Worm (Caenorhabditis elegans) whole organism, L4/young adult: ENCODE measurements around the gene grd-16.

ENCODE experiments used
- W03F9.2 ChIP-seq: fragments of 150-350 bp; optimal IDR thresholded peaks from 2 replicates; lab custom pipeline; 2014; ENCODE audit warnings: missing biosample characterization, missing genetic modification characterization
- dao-5 ChIP-seq: sonication (generic microtip); optimal IDR thresholded peaks from 2 replicates; lab custom pipeline; 2016; ENCODE audit warnings: missing genotype, missing genetic modification characterization, moderate library complexity, missing compliant biosample characterization
- him-1 ChIP-seq: sonication (generic microtip); optimal IDR thresholded peaks from 2 replicates; lab custom pipeline; 2016; ENCODE audit warnings: missing genotype, missing genetic modification reagents, missing genetic modification characterization, missing compliant biosample characterization

grd-16 gene

DNA sequence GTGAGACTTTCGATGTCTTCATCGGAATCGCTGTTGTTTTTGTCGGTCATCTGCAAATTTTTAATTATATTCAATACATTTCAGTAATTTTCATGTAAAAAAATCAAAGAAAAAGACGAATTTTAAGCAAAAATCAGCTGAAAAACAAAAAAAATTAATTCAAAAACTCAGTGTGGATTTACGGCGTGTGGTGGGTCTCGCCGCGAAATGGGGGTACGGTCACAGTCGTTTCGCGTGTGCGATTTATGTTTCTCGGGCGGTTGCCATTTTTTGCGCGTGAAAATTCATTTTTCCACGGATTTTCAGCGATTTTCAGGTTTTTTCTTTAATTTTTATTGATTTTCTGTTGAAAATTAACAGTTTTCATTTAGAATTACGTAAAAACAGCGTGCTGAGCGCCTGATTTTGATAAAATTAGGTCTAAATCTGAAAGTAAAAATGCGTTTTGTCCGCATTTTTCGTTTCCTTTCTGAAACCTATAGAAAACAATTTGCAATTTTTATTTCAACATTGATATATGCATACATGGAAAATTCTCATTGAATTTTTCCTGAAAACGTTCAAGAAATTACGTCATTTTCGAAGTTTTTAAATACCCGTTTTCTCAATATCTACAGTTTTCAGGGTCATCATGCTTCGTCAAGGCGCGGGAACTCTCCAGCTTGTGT is 18.8 kb downstream of the grd-16 start, which contains the start of the genes ccdc-12 and Y69A2AR.18:
Gene ccdc-12 (minus strand): TSS at position 57 of the 668 bp plus-strand sequence.
Gene Y69A2AR.18 (plus strand): TSS at position 618 of the 668 bp plus-strand sequence.
- TF ChIP-seq dao-5 (tag; lab: Kevin White, UChicago), result no peak
- TF ChIP-seq W03F9.2, result no peak
- no peak for TF ChIP-seq him-1

DNA sequence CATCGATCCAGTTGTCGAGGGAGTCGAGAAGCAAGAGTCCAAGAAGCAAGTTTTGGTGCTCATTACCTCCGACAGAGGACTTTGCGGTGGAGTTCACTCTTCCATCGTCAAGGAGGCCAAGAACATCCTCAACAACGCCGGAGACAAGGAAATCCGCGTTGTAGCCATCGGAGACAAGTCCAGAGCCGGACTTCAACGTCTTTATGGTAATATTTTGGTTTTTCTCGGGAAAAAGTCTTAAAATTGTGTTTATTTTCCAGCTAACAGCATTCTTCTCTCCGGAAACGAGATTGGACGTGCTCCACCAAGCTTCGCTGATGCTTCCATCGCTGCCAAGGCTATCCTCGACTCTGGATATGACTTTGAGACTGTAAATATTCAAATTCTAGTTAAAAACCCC is 19.6 kb downstream of the grd-16 start:
- no peak for TF ChIP-seq W03F9.2
- TF ChIP-seq him-1, result no peak
- no peak for TF ChIP-seq dao-5 (tag; lab: Kevin White, UChicago)

DNA sequence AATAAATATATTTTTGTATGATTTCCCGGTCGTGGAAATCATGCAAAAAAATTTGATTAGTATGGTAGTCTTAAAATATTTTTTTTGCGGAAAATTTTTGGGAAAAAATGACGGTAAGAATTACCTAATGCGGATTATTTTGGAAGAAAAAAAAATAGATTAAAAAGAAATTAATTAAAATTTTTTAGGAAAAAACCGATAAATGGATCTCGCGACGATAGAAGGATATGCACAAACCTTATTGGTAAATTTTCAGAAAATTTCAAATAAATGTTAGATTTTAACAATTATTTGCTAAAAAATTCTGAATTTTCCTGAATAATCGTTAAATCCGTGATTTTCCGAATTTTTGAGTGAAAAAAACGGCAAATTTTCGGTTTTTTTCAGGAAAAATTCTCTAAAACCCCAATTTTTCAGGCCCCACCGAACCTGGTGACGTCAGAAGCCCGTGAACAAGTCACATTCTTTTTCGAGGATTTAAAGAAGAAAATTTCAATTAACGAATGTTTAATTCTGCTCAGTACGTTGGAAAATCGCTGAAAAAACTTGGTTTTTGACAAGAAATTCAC is 21.2 kb downstream of the grd-16 start, which contains the start of gene Y69A2AR.16:
Gene Y69A2AR.16 (plus strand): TSS at position 189 of the 569 bp plus-strand sequence.
- TF ChIP-seq W03F9.2 (no peak), him-1 (no peak), dao-5 (tag; lab: Kevin White, UChicago) (no peak)

DNA sequence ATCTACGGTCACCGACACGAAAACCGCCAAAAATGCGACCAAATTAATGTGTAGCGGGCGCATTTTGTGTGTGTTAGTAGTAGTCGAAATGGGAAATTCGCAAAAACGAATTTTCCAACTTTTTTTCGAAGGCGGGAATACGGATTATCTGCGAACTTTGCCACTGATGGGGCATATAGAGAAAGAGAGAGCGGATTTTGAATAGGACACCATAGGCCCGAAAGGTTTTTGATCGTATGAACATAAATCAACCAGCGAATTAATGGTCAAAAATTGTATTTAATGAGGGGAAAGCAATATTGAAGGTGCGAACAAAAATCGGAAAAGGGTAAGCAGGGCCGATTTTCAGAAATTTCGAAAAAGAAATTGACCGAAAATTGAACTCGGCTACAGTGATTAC is 31.3 kb downstream of the grd-16 start, which contains the start of gene Y69A2AR.22:
Gene Y69A2AR.22 (minus strand): TSS at position 101 of the 400 bp plus-strand sequence.
- TF ChIP-seq W03F9.2, result no peak
- no peak for TF ChIP-seq him-1
- TF ChIP-seq dao-5 (tag; lab: Kevin White, UChicago), result no peak

DNA sequence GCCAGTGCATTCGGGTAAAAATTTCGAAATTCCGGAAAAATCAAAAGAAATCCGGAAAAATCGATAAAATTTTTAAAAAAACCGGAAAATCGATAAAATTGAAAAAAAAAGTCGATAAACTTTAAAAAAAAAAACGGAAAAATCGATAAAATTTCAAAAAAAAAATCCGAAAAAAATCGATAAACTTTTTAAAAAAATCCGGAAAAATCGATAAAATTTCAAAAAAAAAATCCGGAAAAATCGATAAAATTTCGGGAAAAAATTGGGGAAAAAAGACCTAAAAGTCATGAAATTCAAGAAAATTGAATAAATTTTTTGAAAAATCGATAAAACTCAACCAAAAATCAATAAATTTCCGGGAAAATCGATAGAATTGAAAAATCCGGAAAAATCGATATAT is 50.4 kb downstream of the grd-16 start:
- no peak for TF ChIP-seq W03F9.2
- TF ChIP-seq dao-5 (tag; lab: Kevin White, UChicago), result no peak
- TF ChIP-seq him-1, result no peak

DNA sequence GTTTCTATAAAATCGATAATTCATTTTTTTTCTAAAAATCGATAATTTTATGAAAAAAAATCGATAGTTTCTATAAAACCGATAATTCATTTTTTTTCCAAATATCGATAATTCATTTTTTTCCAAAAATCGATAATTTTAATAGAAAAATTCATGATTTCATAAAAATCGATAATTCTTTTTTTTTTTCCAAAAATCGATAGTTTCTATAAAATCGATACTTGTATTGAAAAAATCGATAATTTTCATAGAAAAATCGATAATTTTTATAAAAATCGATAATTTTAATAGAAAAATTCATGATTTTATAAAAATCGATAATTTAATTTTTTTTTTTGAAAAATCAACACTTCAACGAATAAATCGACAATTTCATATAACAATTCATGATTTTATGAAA is 52.8 kb downstream of the grd-16 start:
- TF ChIP-seq him-1 (no peak), W03F9.2 (no peak)
